Fruit fly (Drosophila melanogaster) whole organism, wandering third instar larva: ENCODE measurements around the gene ras.

Experiments used
- Abd-B ChIP-seq: fragments of >200 bp; optimal IDR thresholded peaks from 2 replicates; lab custom pipeline; 2017; ENCODE audit warnings: missing biosample characterization, missing genetic modification characterization
- CG32264 ChIP-seq: fragments of 200-800 bp; sonication (Bioruptor generic); optimal IDR thresholded peaks from 2 replicates; lab custom pipeline; 2016; ENCODE audit warnings: missing biosample characterization, missing genetic modification characterization
- CrebA ChIP-seq: fragments of 200-800 bp; sonication (Bioruptor generic); optimal IDR thresholded peaks from 2 replicates; lab custom pipeline; 2016; ENCODE audit warnings: missing biosample characterization, mild to moderate bottlenecking, missing genetic modification characterization, borderline replicate concordance
- Dfd ChIP-seq: fragments of >200 bp; optimal IDR thresholded peaks from 2 replicates; lab custom pipeline; 2017; ENCODE audit warnings: missing biosample characterization, missing genetic modification characterization
- Dif ChIP-seq: fragments of 200-275, 200-300 bp; sonication (Bioruptor generic); optimal IDR thresholded peaks from 2 replicates; lab custom pipeline; 2018; ENCODE audit warnings: missing biosample characterization, missing genetic modification characterization; ENCODE audit not compliant: partially characterized antibody
- GATAd ChIP-seq: sonication (Bioruptor generic); optimal IDR thresholded peaks from 2 replicates; lab custom pipeline; 2016; ENCODE audit warnings: missing biosample characterization, missing genetic modification characterization
- HLH106 ChIP-seq: fragments of 200-800 bp; optimal IDR thresholded peaks from 3 replicates; lab custom pipeline; 2019; ENCODE audit warnings: missing biosample characterization, mild to moderate bottlenecking, missing genetic modification characterization, moderate library complexity
- Hnf4 ChIP-seq: fragments of 200-800 bp; sonication (Bioruptor generic); optimal IDR thresholded peaks from 2 replicates; lab custom pipeline; 2016; ENCODE audit warnings: missing biosample characterization, mild to moderate bottlenecking, missing genetic modification characterization
- Hr83 ChIP-seq: fragments of 200-300 bp; sonication (Bioruptor generic); optimal IDR thresholded peaks from 2 replicates; lab custom pipeline; 2016; ENCODE audit warnings: missing biosample characterization, mild to moderate bottlenecking, missing genetic modification characterization, moderate library complexity; ENCODE audit not compliant: poor library complexity, severe bottlenecking
- Jra ChIP-seq: sonication (Bioruptor generic); optimal IDR thresholded peaks from 2 replicates; lab custom pipeline; 2016; ENCODE audit warnings: missing biosample characterization, missing genetic modification characterization
- Mio ChIP-seq: sonication (Bioruptor generic); optimal IDR thresholded peaks from 2 replicates; lab custom pipeline; 2016; ENCODE audit warnings: missing biosample characterization, missing genetic modification characterization
- Myc ChIP-seq: fragments of >200 bp; optimal IDR thresholded peaks from 2 replicates; lab custom pipeline; 2017
- OdsH ChIP-seq: fragments of 200-800 bp; sonication (Bioruptor generic); optimal IDR thresholded peaks from 2 replicates; lab custom pipeline; 2016; ENCODE audit warnings: missing biosample characterization, mild to moderate bottlenecking, missing genetic modification characterization
- Rel ChIP-seq, 2 experiments: fragments of 200-800 bp; sonication (Bioruptor generic) in 1 of 2; optimal IDR thresholded peaks; 2 replicates in 1 of 2; 3 replicates in 1 of 2; lab custom pipeline; 2016 to 2019; ENCODE audit warnings: mild to moderate bottlenecking in 2 of 2, missing biosample characterization in 2 of 2, missing genetic modification characterization in 2 of 2, moderate library complexity in 1 of 2
- Sp1 ChIP-seq: fragments of 200-800 bp; sonication (Bioruptor generic); optimal IDR thresholded peaks from 3 replicates; lab custom pipeline; 2019; ENCODE audit warnings: missing biosample characterization, mild to moderate bottlenecking, missing genetic modification characterization, moderate library complexity
- Vsx2 ChIP-seq: fragments of 200-300, 225-300 bp; sonication (Bioruptor generic); optimal IDR thresholded peaks from 2 replicates; lab custom pipeline; 2018; ENCODE audit warnings: missing biosample characterization, missing genetic modification characterization; ENCODE audit not compliant: partially characterized antibody
- br ChIP-seq: fragments of 200-800 bp; sonication (Bioruptor generic); optimal IDR thresholded peaks from 2 replicates; lab custom pipeline; 2016; ENCODE audit warnings: missing biosample characterization, missing genetic modification characterization
- brk ChIP-seq: fragments of 200-800 bp; sonication (Bioruptor generic); optimal IDR thresholded peaks from 2 replicates; lab custom pipeline; 2016; ENCODE audit warnings: missing biosample characterization, mild to moderate bottlenecking, missing genetic modification characterization
- dl ChIP-seq, 2 experiments: fragments of 175-275, 200-275 bp in 1 of 2; fragments of 200-275 bp in 1 of 2; sonication (Bioruptor generic); optimal IDR thresholded peaks; lab custom pipeline; 2018; ENCODE audit warnings: mild to moderate bottlenecking in 2 of 2, missing biosample characterization in 2 of 2, missing genetic modification characterization in 2 of 2, moderate library complexity in 2 of 2; ENCODE audit not compliant: partially characterized antibody in 2 of 2, insufficient read depth in 1 of 2
- dmrt93B ChIP-seq: fragments of 200-800 bp; sonication (Bioruptor generic); optimal IDR thresholded peaks from 2 replicates; lab custom pipeline; 2018; ENCODE audit warnings: missing biosample characterization, mild to moderate bottlenecking, missing genetic modification characterization
- dsf ChIP-seq: sonication (Bioruptor generic); optimal IDR thresholded peaks from 2 replicates; lab custom pipeline; 2016; ENCODE audit warnings: missing biosample characterization, missing genetic modification characterization, borderline replicate concordance
- ey ChIP-seq: fragments of 200-800 bp; sonication (Bioruptor generic); optimal IDR thresholded peaks from 2 replicates; lab custom pipeline; 2016; ENCODE audit warnings: missing biosample characterization, missing genetic modification characterization
- foxo ChIP-seq, 2 experiments: fragments of 200-800 bp; sonication (Bioruptor generic); optimal IDR thresholded peaks; 2 replicates in 1 of 2; 3 replicates in 1 of 2; lab custom pipeline; 2016 to 2017; ENCODE audit warnings: missing biosample characterization in 2 of 2, missing genetic modification characterization in 2 of 2
- fru ChIP-seq: fragments of 200-800 bp; sonication (Bioruptor generic); optimal IDR thresholded peaks from 3 replicates; lab custom pipeline; 2016; ENCODE audit warnings: missing biosample characterization, mild to moderate bottlenecking, missing genetic modification characterization
- h ChIP-seq: fragments of 200-800 bp; sonication (Bioruptor generic); optimal IDR thresholded peaks from 3 replicates; lab custom pipeline; 2016; ENCODE audit warnings: missing biosample characterization, mild to moderate bottlenecking, missing genetic modification characterization
- jim ChIP-seq: fragments of 175-275, 200-325 bp; sonication (Bioruptor generic); optimal IDR thresholded peaks from 2 replicates; lab custom pipeline; 2016; ENCODE audit warnings: missing biosample characterization, mild to moderate bottlenecking, missing genetic modification characterization
- lola ChIP-seq: fragments of >200 bp; optimal IDR thresholded peaks from 2 replicates; lab custom pipeline; 2017; ENCODE audit warnings: missing biosample characterization, missing genetic modification characterization
- pan ChIP-seq: fragments of >200 bp; optimal IDR thresholded peaks from 2 replicates; lab custom pipeline; 2017
- psq ChIP-seq: fragments of 200-800 bp; sonication (Bioruptor generic); optimal IDR thresholded peaks from 3 replicates; lab custom pipeline; 2017; ENCODE audit warnings: missing biosample characterization, mild to moderate bottlenecking, missing genetic modification characterization, moderate library complexity
- rgr ChIP-seq: fragments of 200-800 bp; sonication (Bioruptor generic); optimal IDR thresholded peaks from 3 replicates; lab custom pipeline; 2016; ENCODE audit warnings: missing biosample characterization, mild to moderate bottlenecking, missing genetic modification characterization
- sage ChIP-seq: fragments of 200-800 bp; sonication (Bioruptor generic); optimal IDR thresholded peaks from 2 replicates; lab custom pipeline; 2016; ENCODE audit warnings: missing biosample characterization, mild to moderate bottlenecking, missing genetic modification characterization
- woc ChIP-seq: sonication (Bioruptor generic); optimal IDR thresholded peaks from 2 replicates; lab custom pipeline; 2016; ENCODE audit warnings: missing biosample characterization, mild to moderate bottlenecking, missing genetic modification characterization

The ras gene

dm6 chrX:10742578-10742976, 1.7 kb upstream of the ras start:
- TF ChIP-seq Dfd (GFP tag; lab: Kevin White, UChicago) (no peak), Abd-B (GFP tag; lab: Kevin White, UChicago) (no peak), Myc (lab: Kevin White, UChicago) (no peak), Hr83 (GFP tag; lab: Kevin White, UChicago) (no peak), Dif (GFP tag; lab: Kevin White, UChicago) (no peak), OdsH (GFP tag; lab: Kevin White, UChicago) (no peak), h (GFP tag; lab: Kevin White, UChicago) (no peak), br (GFP tag; lab: Kevin White, UChicago) (no peak), lola (GFP tag; lab: Kevin White, UChicago) (no peak), pan (lab: Kevin White, UChicago) (no peak), dmrt93B (GFP tag; lab: Kevin White, UChicago) (no peak), brk (GFP tag; lab: Kevin White, UChicago) (no peak), CrebA (GFP tag; lab: Kevin White, UChicago) (no peak), GATAd (GFP tag; lab: Kevin White, UChicago) (no peak), Jra (no peak), Hnf4 (GFP tag; lab: Kevin White, UChicago) (no peak), CG32264 (GFP tag; lab: Kevin White, UChicago) (no peak)

dm6 chrX:10743825-10744224, 477 bp upstream of the ras start:
- TF ChIP-seq Dfd (GFP tag; lab: Kevin White, UChicago) (peak; percentile 69), woc (GFP tag; lab: Kevin White, UChicago) (no peak)
- TF ChIP-seq, all 38 proteins: peak for 1

dm6 chrX:10744773-10745589, 679 bp downstream of the ras start, which contains the start of gene stx:
Gene stx (minus strand): TSS chrX:10744943.
- TF ChIP-seq Rel (GFP tag; optimal IDR thresholded peaks at IDR 0.05; lab: Kevin White, UChicago) (no peak), Rel (tag; optimal IDR thresholded peaks at IDR 0.05; lab: Kevin White, UChicago) (peak; percentile 91), Dfd (GFP tag; lab: Kevin White, UChicago) (no peak), Dif (GFP tag; lab: Kevin White, UChicago) (peak; percentile 67), Hr83 (GFP tag; lab: Kevin White, UChicago) (peak; percentile 85), ey (GFP tag; lab: Kevin White, UChicago) (no peak), fru (peak; percentile 25), foxo (GFP tag; optimal IDR thresholded peaks at IDR 0.05; lab: Kevin White, UChicago) (peak in 1 of 2 experiments; percentile 8), HLH106 (tag; lab: Kevin White, UChicago) (peak; percentile 7), br (GFP tag; lab: Kevin White, UChicago) (no peak), Sp1 (GFP tag; lab: Kevin White, UChicago) (peak; percentile 35), brk (GFP tag; lab: Kevin White, UChicago) (no peak), h (GFP tag; lab: Kevin White, UChicago) (peak; percentile 6), psq (GFP tag; lab: Kevin White, UChicago) (no peak), jim (peak; percentile 37), Myc (lab: Kevin White, UChicago) (peak; percentile 66), Mio (GFP tag; lab: Kevin White, UChicago) (no peak), Vsx2 (no peak), dl (GFP tag; optimal IDR thresholded peaks at IDR 0.05; lab: Kevin White, UChicago; ENCODE audit: insufficient read depth in 1 of 2, partially characterized antibody in 2 of 2) (peak in 1 of 2 experiments; percentile 24), CG32264 (GFP tag; lab: Kevin White, UChicago) (no peak), rgr (GFP tag; lab: Kevin White, UChicago) (peak; percentile 17), sage (GFP tag; lab: Kevin White, UChicago) (no peak), dsf (peak; percentile 34), Jra (peak; percentile 16), Hnf4 (GFP tag; lab: Kevin White, UChicago) (peak; percentile 41), woc (GFP tag; lab: Kevin White, UChicago) (peak; percentile 71)
